Worm (Caenorhabditis elegans) whole organism, L1 larva: ENCODE measurements around the gene fbxa-114.

Experiments used
- C34B4.2 ChIP-seq: sonication (generic microtip); optimal IDR thresholded peaks from 2 replicates; lab custom pipeline; 2017; ENCODE audit warnings: mild to moderate bottlenecking, missing genetic modification characterization, missing compliant biosample characterization
- ama-1 ChIP-seq: fragments of 150-350 bp; optimal IDR thresholded peaks from 2 replicates; lab custom pipeline; 2014
- ceh-82 ChIP-seq, 3 experiments: fragments of 150-350 bp in 1 of 3; sonication (generic microtip) in 2 of 3; optimal IDR thresholded peaks; 2 replicates each; lab custom pipeline; 2014 to 2017; ENCODE audit warnings: missing biosample characterization in 3 of 3, missing genetic modification characterization in 3 of 3
- ceh-88 ChIP-seq: fragments of 200-800 bp; sonication (Bioruptor generic); IDR thresholded peaks from 2 replicates; pipeline ENCODE4 v1.3.6; 2022; ENCODE audit warnings: missing genetic modification characterization, missing compliant biosample characterization
- dsc-1 ChIP-seq: sonication (generic microtip); optimal IDR thresholded peaks from 2 replicates; lab custom pipeline; 2016; ENCODE audit warnings: mild to moderate bottlenecking, missing genetic modification characterization, missing compliant biosample characterization
- efl-1 ChIP-seq, 4 experiments: fragments of 150-350 bp; optimal IDR thresholded peaks in 3 of 4; peaks in 1 of 4; 1 replicate in 1 of 4; 2 replicates in 3 of 4; lab custom pipeline; 2014; ENCODE audit warnings: missing biosample characterization in 2 of 4, missing genetic modification characterization in 2 of 4, missing genetic modification reagents in 2 of 4
- efl-3 ChIP-seq: fragments of 200-800 bp; sonication (Bioruptor generic); optimal IDR thresholded peaks from 2 replicates; lab custom pipeline; 2018; ENCODE audit warnings: mild to moderate bottlenecking, missing genetic modification characterization, missing compliant biosample characterization
- egl-13 ChIP-seq: sonication (generic microtip); optimal IDR thresholded peaks from 2 replicates; lab custom pipeline; 2016; ENCODE audit warnings: missing genotype, missing genetic modification reagents, missing genetic modification characterization, missing compliant biosample characterization
- elt-2 ChIP-seq: sonication (generic microtip); optimal IDR thresholded peaks from 2 replicates; lab custom pipeline; 2016; ENCODE audit warnings: missing genetic modification characterization, mild to moderate bottlenecking, inconsistent platforms, missing compliant biosample characterization, missing genetic modification reagents
- grh-1 ChIP-seq: fragments of 200-800 bp; sonication (Bioruptor generic); IDR thresholded peaks from 2 replicates; pipeline ENCODE4 v1.3.6; 2022; ENCODE audit warnings: missing genetic modification reagents, missing genetic modification characterization, missing compliant biosample characterization
- hpl-2 ChIP-seq: fragments of 150-350 bp; optimal IDR thresholded peaks from 2 replicates; lab custom pipeline; 2014; ENCODE audit warnings: missing biosample characterization, missing genetic modification reagents, missing genetic modification characterization
- isw-1 ChIP-seq: fragments of 200-800 bp; sonication (Bioruptor generic); IDR thresholded peaks from 2 replicates; pipeline ENCODE4 v1.3.6; 2022; ENCODE audit warnings: missing genetic modification characterization, missing compliant biosample characterization
- jun-1 ChIP-seq: fragments of 150-350 bp; optimal IDR thresholded peaks from 2 replicates; lab custom pipeline; 2014; ENCODE audit warnings: missing biosample characterization, missing genetic modification reagents, missing genetic modification characterization
- lin-13 ChIP-seq: fragments of 150-350 bp; optimal IDR thresholded peaks from 2 replicates; lab custom pipeline; 2014; ENCODE audit warnings: missing biosample characterization, missing genetic modification reagents, missing genetic modification characterization
- lin-15B ChIP-seq: fragments of 150-350 bp; sonication (generic microtip); optimal IDR thresholded peaks from 3 replicates; lab custom pipeline; 2014; ENCODE audit warnings: missing biosample characterization, missing genetic modification characterization
- lin-35 ChIP-seq, 2 experiments: fragments of 150-350 bp; optimal IDR thresholded peaks; 2 replicates each; lab custom pipeline; 2014; ENCODE audit warnings: missing biosample characterization in 2 of 2, missing genetic modification characterization in 2 of 2, missing genetic modification reagents in 2 of 2
- lsy-2 ChIP-seq, 2 experiments: fragments of 150-350 bp; optimal IDR thresholded peaks; 2 replicates each; lab custom pipeline; 2014; ENCODE audit warnings: missing biosample characterization in 2 of 2, missing genetic modification characterization in 2 of 2
- mdl-1 ChIP-seq, 2 experiments: fragments of 150-350 bp; optimal IDR thresholded peaks; 2 replicates each; lab custom pipeline; 2014 to 2017; ENCODE audit warnings: missing biosample characterization in 2 of 2, missing genetic modification characterization in 2 of 2, inconsistent platforms in 1 of 2
- mef-2 ChIP-seq: fragments of 150-350 bp; optimal IDR thresholded peaks from 2 replicates; lab custom pipeline; 2014; ENCODE audit warnings: missing biosample characterization, missing genetic modification characterization
- nhr-11 ChIP-seq: fragments of 150-350 bp; optimal IDR thresholded peaks from 2 replicates; lab custom pipeline; 2014; ENCODE audit warnings: missing biosample characterization, missing genetic modification characterization
- nhr-19 ChIP-seq: fragments of 200-800 bp; sonication (Bioruptor generic); conservative IDR thresholded peaks from 2 replicates; pipeline ENCODE4 v1.3.6; 2022; ENCODE audit warnings: missing genetic modification characterization, missing compliant biosample characterization
- nhr-237 ChIP-seq: fragments of 150-350 bp; optimal IDR thresholded peaks from 2 replicates; lab custom pipeline; 2014; ENCODE audit warnings: missing biosample characterization, missing genetic modification characterization
- nhr-28 ChIP-seq: fragments of 150-350 bp; optimal IDR thresholded peaks from 2 replicates; lab custom pipeline; 2014; ENCODE audit warnings: missing biosample characterization, missing genetic modification characterization
- nhr-47 ChIP-seq: sonication (generic microtip); optimal IDR thresholded peaks from 2 replicates; lab custom pipeline; 2016; ENCODE audit warnings: mild to moderate bottlenecking, missing genetic modification characterization, moderate library complexity, missing compliant biosample characterization
- nhr-71 ChIP-seq: sonication (generic microtip); optimal IDR thresholded peaks from 2 replicates; lab custom pipeline; 2016; ENCODE audit warnings: mild to moderate bottlenecking, missing genetic modification characterization, moderate library complexity, missing compliant biosample characterization
- nhr-76 ChIP-seq: sonication (generic microtip); optimal IDR thresholded peaks from 2 replicates; lab custom pipeline; 2017; ENCODE audit warnings: missing biosample characterization, missing genetic modification characterization
- nhr-77 ChIP-seq: fragments of 150-350 bp; optimal IDR thresholded peaks from 2 replicates; lab custom pipeline; 2014; ENCODE audit warnings: missing biosample characterization, missing genetic modification characterization
- nhr-85 ChIP-seq: sonication (generic microtip); peaks from one replicate; lab custom pipeline; 2016; ENCODE audit warnings: missing genetic modification characterization, inconsistent platforms, missing compliant biosample characterization
- nhr-90 ChIP-seq: sonication (generic microtip); optimal IDR thresholded peaks from 2 replicates; lab custom pipeline; 2016; ENCODE audit warnings: mild to moderate bottlenecking, missing genetic modification characterization, missing compliant biosample characterization; ENCODE audit not compliant: poor library complexity
- pag-3 ChIP-seq: sonication (generic microtip); optimal IDR thresholded peaks from 2 replicates; lab custom pipeline; 2017; ENCODE audit warnings: missing genetic modification characterization, mild to moderate bottlenecking, missing compliant biosample characterization, antibody characterized with exemption, borderline replicate concordance; ENCODE audit not compliant: insufficient read depth
- pax-3 ChIP-seq: fragments of 200-800 bp; sonication (Bioruptor generic); optimal IDR thresholded peaks from 2 replicates; lab custom pipeline; 2018; ENCODE audit warnings: mild to moderate bottlenecking, missing genetic modification characterization, moderate library complexity, missing compliant biosample characterization
- pqm-1 ChIP-seq: sonication (generic microtip); optimal IDR thresholded peaks from 3 replicates; lab custom pipeline; 2017; ENCODE audit warnings: missing biosample characterization, missing genetic modification characterization
- skn-1 ChIP-seq: fragments of 150-350 bp; optimal IDR thresholded peaks from 2 replicates; lab custom pipeline; 2014; ENCODE audit warnings: missing biosample characterization, missing genetic modification characterization
- unc-98 ChIP-seq: fragments of 200-800 bp; sonication (Bioruptor generic); IDR thresholded peaks from 2 replicates; pipeline ENCODE4 v1.3.6; 2022; ENCODE audit warnings: missing genetic modification characterization, missing compliant biosample characterization
- ztf-4 ChIP-seq: fragments of 150-350 bp; optimal IDR thresholded peaks from 2 replicates; lab custom pipeline; 2014; ENCODE audit warnings: missing biosample characterization, missing genetic modification characterization

fbxa-114 gene

ce11 chrV:20201316-20201715 lies at the start of gene fbxa-114:
TSS of gene fbxa-114 (plus strand) at chrV:20201616.
- peak; percentile 7 for TF ChIP-seq nhr-85 (tag; lab: Kevin White, UChicago)
- no peak for TF ChIP-seq nhr-11 (tag; lab: Kevin White, UChicago)

ce11 chrV:20151855-20152254 lies 49.6 kb upstream of the fbxa-114 start:
- TF ChIP-seq ztf-4 (tag; lab: Kevin White, UChicago): no peak
- no peak for TF ChIP-seq dsc-1 (tag; lab: Kevin White, UChicago)
- TF ChIP-seq nhr-11 (tag; lab: Kevin White, UChicago): no peak

- no peak for TF ChIP-seq lsy-2 (tag; optimal IDR thresholded peaks at IDR 0.05; lab: Kevin White, UChicago)
- no peak for TF ChIP-seq unc-98 (GFP tag; lab: Robert Waterston, UW)
- TF ChIP-seq grh-1 (GFP tag; lab: Robert Waterston, UW): no peak
- TF ChIP-seq nhr-28 (tag; lab: Kevin White, UChicago): no peak
- TF ChIP-seq ztf-4 (tag; lab: Kevin White, UChicago): no peak
- TF ChIP-seq lin-15B (tag; lab: Kevin White, UChicago): no peak
- no peak for TF ChIP-seq elt-2 (tag; lab: Kevin White, UChicago)
Measured at ce11 chrV:20158223-20158622, 43.2 kb upstream of the fbxa-114 start, which contains the start of gene F19B2.6. TSS of gene F19B2.6 (plus strand) at chrV:20158523.

ce11 chrV:20161781-20162289 lies 39.6 kb upstream of the fbxa-114 start:
- TF ChIP-seq hpl-2 (GFP tag; lab: Kevin White, UChicago) (no peak), nhr-77 (tag; lab: Kevin White, UChicago) (no peak), jun-1 (tag; lab: Kevin White, UChicago) (no peak), lsy-2 (tag; optimal IDR thresholded peaks at IDR 0.05; lab: Kevin White, UChicago) (no peak)

ce11 chrV:20162290-20163104 lies 38.9 kb upstream of the fbxa-114 start:
- peak; percentile 63 for TF ChIP-seq ama-1 (lab: Kevin White, UChicago)
- peak; percentile 9 for TF ChIP-seq nhr-71 (tag; lab: Kevin White, UChicago)
- peak in 1 of 2 experiments; percentile 60 for TF ChIP-seq lin-35 (GFP tag; optimal IDR thresholded peaks at IDR 0.05; lab: Kevin White, UChicago)
- TF ChIP-seq mdl-1 (tag; optimal IDR thresholded peaks at IDR 0.05; lab: Kevin White, UChicago): no peak
- no peak for TF ChIP-seq isw-1 (GFP tag; lab: Robert Waterston, UW)
- TF ChIP-seq hpl-2 (GFP tag; lab: Kevin White, UChicago): peak; percentile 51
- TF ChIP-seq elt-2 (tag; lab: Kevin White, UChicago): peak; percentile 73
- TF ChIP-seq efl-1 (optimal IDR thresholded peaks at IDR 0.05; lab: Kevin White, UChicago): no peak
- TF ChIP-seq efl-1 (GFP tag; optimal IDR thresholded peaks at IDR 0.05 in 1 of 2; lab: Kevin White, UChicago): peak in 1 of 2 experiments; percentile 59
- TF ChIP-seq, all 84 proteins: peak for 6

ce11 chrV:20163105-20163449 lies 38.3 kb upstream of the fbxa-114 start:
- TF ChIP-seq pqm-1 (tag; lab: Kevin White, UChicago) (no peak), nhr-76 (tag; lab: Kevin White, UChicago) (no peak), ceh-82 (tag; optimal IDR thresholded peaks at IDR 0.05; lab: Kevin White, UChicago) (no peak), skn-1 (tag; lab: Kevin White, UChicago) (no peak), nhr-77 (tag; lab: Kevin White, UChicago) (no peak)

- TF ChIP-seq ceh-88 (GFP tag; lab: Robert Waterston, UW): no peak
- TF ChIP-seq mef-2 (tag; lab: Kevin White, UChicago): no peak
- TF ChIP-seq pag-3 (tag; lab: Kevin White, UChicago): no peak
- no peak for TF ChIP-seq nhr-237 (tag; lab: Kevin White, UChicago)
- no peak for TF ChIP-seq skn-1 (tag; lab: Kevin White, UChicago)
- TF ChIP-seq lin-13 (GFP tag; lab: Kevin White, UChicago): no peak
- TF ChIP-seq nhr-47 (tag; lab: Kevin White, UChicago): no peak
- TF ChIP-seq pax-3: peak; percentile 25
- peak; percentile 66 for TF ChIP-seq jun-1 (tag; lab: Kevin White, UChicago)
- no peak for TF ChIP-seq efl-3
- TF ChIP-seq nhr-19: 0 out of 2 replicates have a peak, but pooled peaks have one; percentile 8
- TF ChIP-seq nhr-90 (tag; lab: Kevin White, UChicago): peak; percentile 47
- no peak for TF ChIP-seq egl-13 (tag; lab: Kevin White, UChicago)
- no peak for TF ChIP-seq C34B4.2 (tag; lab: Kevin White, UChicago)
Measured at ce11 chrV:20164059-20164892, 37.1 kb upstream of the fbxa-114 start, which contains the start of gene F19B2.5. TSS of gene F19B2.5 (minus strand) at chrV:20164165.
